Worm (Caenorhabditis elegans) whole organism, late embryonic: Measurements from ENCODE around the gene R08E5.1.

Experiments
- C08G9.2 ChIP-seq: sonication (generic microtip); optimal IDR thresholded peaks from 2 replicates; lab custom pipeline; 2016; ENCODE audit warnings: mild to moderate bottlenecking, missing genetic modification characterization, moderate library complexity, missing compliant biosample characterization
- F13H6.1 ChIP-seq: sonication (generic microtip); optimal IDR thresholded peaks from 2 replicates; lab custom pipeline; 2016; ENCODE audit warnings: missing genetic modification characterization, missing compliant biosample characterization
- K02D7.2 ChIP-seq: sonication (generic microtip); optimal IDR thresholded peaks from 2 replicates; lab custom pipeline; 2017; ENCODE audit warnings: mild to moderate bottlenecking, missing genetic modification characterization, missing compliant biosample characterization
- T23F11.4 ChIP-seq: fragments of 200-800 bp; sonication (Bioruptor generic); optimal IDR thresholded peaks from 2 replicates; lab custom pipeline; 2018; ENCODE audit warnings: mild to moderate bottlenecking, missing genetic modification characterization, missing compliant biosample characterization
- Y22D7AL.16 ChIP-seq: sonication (generic microtip); optimal IDR thresholded peaks from 2 replicates; lab custom pipeline; 2016; ENCODE audit warnings: missing genetic modification characterization, missing compliant biosample characterization
- ahr-1 ChIP-seq: sonication (generic microtip); optimal IDR thresholded peaks from 2 replicates; lab custom pipeline; 2016; ENCODE audit warnings: missing genetic modification characterization, missing compliant biosample characterization
- ceh-14 ChIP-seq: sonication (generic microtip); optimal IDR thresholded peaks from 2 replicates; lab custom pipeline; 2016; ENCODE audit warnings: missing genotype, missing genetic modification characterization, missing compliant biosample characterization
- ceh-18 ChIP-seq: sonication (generic microtip); optimal IDR thresholded peaks from 2 replicates; lab custom pipeline; 2016; ENCODE audit warnings: missing genetic modification characterization, missing compliant biosample characterization
- ceh-2 ChIP-seq: sonication (generic microtip); optimal IDR thresholded peaks from 2 replicates; lab custom pipeline; 2016; ENCODE audit warnings: missing genotype, missing genetic modification characterization, missing compliant biosample characterization
- ceh-24 ChIP-seq: sonication (generic microtip); optimal IDR thresholded peaks from 2 replicates; lab custom pipeline; 2016; ENCODE audit warnings: mild to moderate bottlenecking, missing genetic modification characterization, missing compliant biosample characterization
- ceh-30 ChIP-seq: fragments of 150-350 bp; optimal IDR thresholded peaks from 2 replicates; lab custom pipeline; 2014; ENCODE audit warnings: missing biosample characterization, missing genetic modification characterization
- ceh-34 ChIP-seq: sonication (generic microtip); optimal IDR thresholded peaks from 2 replicates; lab custom pipeline; 2016; ENCODE audit warnings: mild to moderate bottlenecking, missing genetic modification characterization, missing compliant biosample characterization
- ceh-6 ChIP-seq: fragments of 200-800 bp; sonication (Bioruptor generic); optimal IDR thresholded peaks from 2 replicates; lab custom pipeline; 2018; ENCODE audit warnings: mild to moderate bottlenecking, missing genetic modification characterization, missing compliant biosample characterization
- ceh-9 ChIP-seq: sonication (generic microtip); optimal IDR thresholded peaks from 2 replicates; lab custom pipeline; 2016; ENCODE audit warnings: mild to moderate bottlenecking, missing genetic modification characterization, inconsistent platforms, missing compliant biosample characterization
- che-1 ChIP-seq: sonication (generic microtip); optimal IDR thresholded peaks from 2 replicates; lab custom pipeline; 2016; ENCODE audit warnings: mild to moderate bottlenecking, missing genetic modification characterization, missing compliant biosample characterization
- dmd-4 ChIP-seq: sonication (generic microtip); optimal IDR thresholded peaks from 2 replicates; lab custom pipeline; 2016; ENCODE audit warnings: borderline replicate concordance, missing genetic modification characterization, missing compliant biosample characterization
- dve-1 ChIP-seq: sonication (generic microtip); optimal IDR thresholded peaks from 2 replicates; lab custom pipeline; 2017; ENCODE audit warnings: antibody characterized with exemption, mild to moderate bottlenecking, missing genetic modification characterization, missing compliant biosample characterization
- elt-4 ChIP-seq: sonication (generic microtip); optimal IDR thresholded peaks from 2 replicates; lab custom pipeline; 2016; ENCODE audit warnings: missing genetic modification characterization, missing compliant biosample characterization
- ets-4 ChIP-seq: sonication (generic microtip); optimal IDR thresholded peaks from 2 replicates; lab custom pipeline; 2016; ENCODE audit warnings: missing genetic modification characterization, missing compliant biosample characterization
- eyg-1 ChIP-seq: sonication (generic microtip); optimal IDR thresholded peaks from 2 replicates; lab custom pipeline; 2016; ENCODE audit warnings: missing genotype, missing genetic modification characterization, missing compliant biosample characterization
- fkh-6 ChIP-seq: sonication (generic microtip); optimal IDR thresholded peaks from 2 replicates; lab custom pipeline; 2016; ENCODE audit warnings: missing genetic modification characterization, missing compliant biosample characterization
- hlh-13 ChIP-seq: fragments of 200-800 bp; sonication (Bioruptor generic); optimal IDR thresholded peaks from 2 replicates; lab custom pipeline; 2018; ENCODE audit warnings: mild to moderate bottlenecking, missing genetic modification characterization, missing compliant biosample characterization
- lim-6 ChIP-seq: sonication (generic microtip); optimal IDR thresholded peaks from 2 replicates; lab custom pipeline; 2016; ENCODE audit warnings: missing genetic modification characterization, missing compliant biosample characterization
- nfya-1 ChIP-seq: sonication (generic microtip); optimal IDR thresholded peaks from 2 replicates; lab custom pipeline; 2017; ENCODE audit warnings: missing genetic modification characterization, mild to moderate bottlenecking, missing compliant biosample characterization, antibody characterized with exemption, moderate library complexity
- nhr-11 ChIP-seq: fragments of 150-350 bp; optimal IDR thresholded peaks from 2 replicates; lab custom pipeline; 2014; ENCODE audit warnings: missing biosample characterization, missing genetic modification characterization
- nhr-232 ChIP-seq: sonication (generic microtip); optimal IDR thresholded peaks from 2 replicates; lab custom pipeline; 2016; ENCODE audit warnings: missing genetic modification characterization, missing compliant biosample characterization
- npax-4 ChIP-seq: sonication (generic microtip); optimal IDR thresholded peaks from 2 replicates; lab custom pipeline; 2016; ENCODE audit warnings: missing genetic modification characterization, missing compliant biosample characterization
- pag-3 ChIP-seq: sonication (generic microtip); optimal IDR thresholded peaks from 2 replicates; lab custom pipeline; 2016; ENCODE audit warnings: missing compliant biosample characterization, missing genetic modification characterization, borderline replicate concordance
- pqm-1 ChIP-seq: sonication (generic microtip); optimal IDR thresholded peaks from 2 replicates; lab custom pipeline; 2016; ENCODE audit warnings: missing genetic modification characterization, missing compliant biosample characterization
- pros-1 ChIP-seq: fragments of 150-350 bp; optimal IDR thresholded peaks from 2 replicates; lab custom pipeline; 2014; ENCODE audit warnings: missing biosample characterization, missing genetic modification reagents, missing genetic modification characterization
- ref-2 ChIP-seq: sonication (generic microtip); optimal IDR thresholded peaks from 2 replicates; lab custom pipeline; 2016; ENCODE audit warnings: missing genetic modification characterization, missing compliant biosample characterization
- sdc-2 ChIP-seq: sonication (generic microtip); optimal IDR thresholded peaks from 2 replicates; lab custom pipeline; 2016; ENCODE audit warnings: missing genotype, missing genetic modification characterization, missing compliant biosample characterization
- sox-2 ChIP-seq: fragments of 200-800 bp; sonication (Bioruptor generic); IDR thresholded peaks from 2 replicates; pipeline ENCODE4 v1.3.6; 2022; ENCODE audit warnings: missing genetic modification reagents, missing genetic modification characterization, missing compliant biosample characterization
- syd-9 ChIP-seq: sonication (generic microtip); optimal IDR thresholded peaks from 2 replicates; lab custom pipeline; 2016; ENCODE audit warnings: mild to moderate bottlenecking, missing genetic modification characterization, moderate library complexity, missing compliant biosample characterization
- tbx-2 ChIP-seq: sonication (generic microtip); optimal IDR thresholded peaks from 2 replicates; lab custom pipeline; 2016; ENCODE audit warnings: missing genetic modification characterization, missing compliant biosample characterization
- tbx-7 ChIP-seq: sonication (generic microtip); optimal IDR thresholded peaks from 2 replicates; lab custom pipeline; 2016; ENCODE audit warnings: missing genotype, missing genetic modification characterization, missing compliant biosample characterization
- unc-42 ChIP-seq: sonication (generic microtip); optimal IDR thresholded peaks from 2 replicates; lab custom pipeline; 2016; ENCODE audit warnings: missing genotype, missing genetic modification characterization, missing compliant biosample characterization
- zip-5 ChIP-seq: sonication (generic microtip); optimal IDR thresholded peaks from 2 replicates; lab custom pipeline; 2016; ENCODE audit warnings: missing genetic modification characterization, missing compliant biosample characterization
- ztf-16 ChIP-seq: sonication (generic microtip); optimal IDR thresholded peaks from 2 replicates; lab custom pipeline; 2017; ENCODE audit warnings: missing genetic modification characterization, missing compliant biosample characterization

The R08E5.1 gene

ce11 chrV:3808336-3808735 is 37.0 kb upstream of the R08E5.1 start, which contains the start of gene srw-6:
srw-6 (plus strand) TSS chrV:3808636.
- TF ChIP-seq dve-1 (tag; lab: Kevin White, UChicago) (no peak), Y22D7AL.16 (no peak), fkh-6 (tag; lab: Kevin White, UChicago) (no peak), hlh-13 (no peak), nhr-232 (no peak), npax-4 (tag; lab: Kevin White, UChicago) (no peak), syd-9 (tag; lab: Kevin White, UChicago) (no peak), nhr-11 (tag; lab: Kevin White, UChicago) (no peak), pag-3 (tag; lab: Kevin White, UChicago) (no peak), ztf-16 (tag; lab: Kevin White, UChicago) (no peak), ceh-14 (no peak), sdc-2 (tag; lab: Kevin White, UChicago) (no peak), pqm-1 (tag; lab: Kevin White, UChicago) (no peak)

DNA sequence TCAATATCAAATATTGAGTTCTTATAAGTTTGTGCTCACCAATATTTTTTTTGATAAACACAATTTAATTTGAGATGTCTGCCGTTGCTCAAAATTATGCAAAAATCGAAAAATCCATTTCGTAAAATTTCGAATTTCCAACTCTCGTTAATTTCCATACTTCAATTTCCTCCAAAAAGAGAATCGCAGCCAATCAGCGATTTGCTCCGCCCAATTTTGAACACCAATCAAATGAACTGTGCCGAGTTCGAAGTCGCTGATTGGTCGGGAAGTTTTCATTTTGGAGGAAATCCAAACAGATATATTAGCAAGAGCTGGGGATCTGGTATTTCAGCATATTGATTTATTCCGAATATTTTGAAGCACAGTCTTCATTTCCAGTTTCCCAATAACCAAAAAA is 36.5 kb upstream of the R08E5.1 start:
- no peak for TF ChIP-seq C08G9.2
- TF ChIP-seq K02D7.2 = no peak
- TF ChIP-seq nfya-1 (tag; lab: Kevin White, UChicago) = peak; percentile 56
- TF ChIP-seq eyg-1 (tag; lab: Kevin White, UChicago) = no peak
- TF ChIP-seq, all 69 proteins: peak for 1

DNA sequence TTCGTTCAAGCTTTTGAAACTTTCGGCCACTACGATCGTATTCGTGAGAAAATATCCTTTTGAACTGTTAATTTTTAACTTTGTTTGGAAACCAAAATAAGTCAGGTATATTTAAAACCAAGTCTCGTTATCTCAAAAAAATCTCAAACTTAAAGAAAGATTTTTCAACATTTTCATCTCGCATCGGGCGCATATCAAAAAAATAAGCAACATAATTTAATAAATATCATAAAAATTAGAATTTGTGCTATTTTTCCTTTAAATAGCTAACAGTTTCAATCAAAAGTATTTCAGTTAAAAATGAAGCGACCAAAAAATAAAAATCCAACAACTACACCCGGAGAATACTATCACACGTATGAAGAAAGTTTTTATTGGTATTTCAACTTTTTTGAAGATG is 34.6 kb upstream of the R08E5.1 start, which contains the start of gene srw-7:
srw-7 (plus strand) TSS at position 301 of the 400 bp plus-strand sequence.
- TF ChIP-seq ceh-6 (GFP tag; lab: Kevin White, UChicago) (no peak), ceh-14 (no peak)

DNA sequence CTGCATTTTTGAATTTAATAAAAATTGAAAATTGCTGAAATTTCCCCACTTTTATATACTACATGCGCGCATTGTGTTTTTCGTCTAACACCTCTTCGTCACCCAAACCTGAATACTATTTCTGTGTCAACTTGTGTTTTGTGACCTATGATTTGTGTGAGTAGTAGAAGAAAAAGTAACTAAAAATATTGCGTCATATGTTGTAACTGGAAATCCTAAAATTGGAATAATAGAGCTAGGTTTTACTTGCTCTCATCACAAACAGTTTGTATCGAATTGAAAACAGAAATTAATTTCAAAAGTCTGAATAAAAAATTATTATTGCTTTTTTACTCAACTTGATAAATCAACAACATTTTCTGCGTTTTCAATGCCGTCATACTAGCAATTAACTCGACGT is 34.2 kb upstream of the R08E5.1 start, which contains the start of gene R08F11.4:
R08F11.4 (minus strand) TSS at position 29 of the 400 bp plus-strand sequence.
- no peak for TF ChIP-seq fkh-6 (tag; lab: Kevin White, UChicago)
- no peak for TF ChIP-seq ceh-2 (tag; lab: Kevin White, UChicago)
- no peak for TF ChIP-seq zip-5 (tag; lab: Kevin White, UChicago)
- no peak for TF ChIP-seq unc-42 (tag; lab: Kevin White, UChicago)
- no peak for TF ChIP-seq ceh-30 (tag; lab: Kevin White, UChicago)
- TF ChIP-seq K02D7.2 = no peak
- no peak for TF ChIP-seq nhr-11 (tag; lab: Kevin White, UChicago)
- TF ChIP-seq ceh-24 (tag; lab: Kevin White, UChicago) = no peak
- TF ChIP-seq ztf-16 (tag; lab: Kevin White, UChicago) = no peak
- no peak for TF ChIP-seq nhr-232
- no peak for TF ChIP-seq ceh-14
- no peak for TF ChIP-seq dmd-4 (tag; lab: Kevin White, UChicago)
- no peak for TF ChIP-seq ceh-6 (GFP tag; lab: Kevin White, UChicago)
- no peak for TF ChIP-seq T23F11.4 (GFP tag; lab: Kevin White, UChicago)
- TF ChIP-seq, all 69 proteins: peak for 0

- TF ChIP-seq ceh-9 (tag; lab: Kevin White, UChicago) (no peak), F13H6.1 (tag; lab: Kevin White, UChicago) (no peak), ceh-2 (tag; lab: Kevin White, UChicago) (no peak), sox-2 (GFP tag; lab: Robert Waterston, UW) (no peak), ref-2 (tag; lab: Kevin White, UChicago) (no peak), ceh-18 (tag; lab: Kevin White, UChicago) (no peak), ceh-14 (no peak), ceh-34 (tag; lab: Kevin White, UChicago) (no peak), tbx-2 (tag; lab: Kevin White, UChicago) (no peak), ahr-1 (tag; lab: Kevin White, UChicago) (no peak), elt-4 (tag; lab: Kevin White, UChicago) (no peak), che-1 (tag; lab: Kevin White, UChicago) (no peak), ets-4 (no peak), lim-6 (tag; lab: Kevin White, UChicago) (no peak), pros-1 (tag; lab: Kevin White, UChicago) (no peak), npax-4 (tag; lab: Kevin White, UChicago) (no peak), tbx-7 (no peak)
These were observed 32.0 kb upstream of the R08E5.1 start, which contains the start of gene cyp-33C8 for ce11 chrV:3803343-3803742. cyp-33C8 (minus strand) TSS chrV:3803542.
